Fruit fly (Drosophila melanogaster): ENCODE data around the gene mth.

- TF ChIP-seq CG7101 (tag; optimal IDR thresholded peaks at IDR 0.05) (no peak), ovo (GFP tag; optimal IDR thresholded peaks at IDR 0.05) (no peak), CG14711 (tag; optimal IDR thresholded peaks at IDR 0.05) (no peak), kay (GFP tag; ENCODE audit: borderline replicate concordance) (no peak), cnc (optimal IDR thresholded peaks at IDR 0.05) (no peak), toe (GFP tag; optimal IDR thresholded peaks at IDR 0.05) (no peak), cic (GFP tag; optimal IDR thresholded peaks at IDR 0.05) (no peak), pad (GFP tag; optimal IDR thresholded peaks at IDR 0.05) (no peak), bab1 (GFP tag; optimal IDR thresholded peaks at IDR 0.05) (no peak), Mnt (GFP tag; optimal IDR thresholded peaks at IDR 0.05) (no peak), Crg-1 (GFP tag; optimal IDR thresholded peaks at IDR 0.05) (no peak), Clk (GFP tag; optimal IDR thresholded peaks at IDR 0.05) (no peak)
Observed at dm6 chr3L:315140-315539, 31.6 kb downstream of the mth start.

All from whole organism, adult.